Worm (Caenorhabditis elegans) whole organism, L3 larva: ENCODE results near the gene EGAP1.1.

Experiments
- ZK546.5 ChIP-seq: sonication (generic microtip); optimal IDR thresholded peaks from 2 replicates; lab custom pipeline; 2017; ENCODE audit warnings: missing biosample characterization, missing genetic modification characterization
- aly-2 ChIP-seq: fragments of 150-350 bp; optimal IDR thresholded peaks from 2 replicates; lab custom pipeline; 2014; ENCODE audit warnings: missing biosample characterization, missing genetic modification characterization
- ama-1 ChIP-seq: fragments of 150-350 bp; optimal IDR thresholded peaks from 2 replicates; lab custom pipeline; 2018
- ceh-16 ChIP-seq: sonication (generic microtip); optimal IDR thresholded peaks from 2 replicates; lab custom pipeline; 2017; ENCODE audit warnings: missing biosample characterization, missing genetic modification characterization
- ceh-28 ChIP-seq: fragments of 150-350 bp; optimal IDR thresholded peaks from 2 replicates; lab custom pipeline; 2014; ENCODE audit warnings: missing biosample characterization, missing genetic modification reagents, missing genetic modification characterization
- ceh-82 ChIP-seq: fragments of 150-350 bp; optimal IDR thresholded peaks from 2 replicates; lab custom pipeline; 2014; ENCODE audit warnings: missing biosample characterization, missing genetic modification characterization
- ceh-9 ChIP-seq: sonication (generic microtip); optimal IDR thresholded peaks from 2 replicates; lab custom pipeline; 2018; ENCODE audit warnings: missing biosample characterization, missing genetic modification characterization
- daf-12 ChIP-seq: fragments of 150-350 bp; optimal IDR thresholded peaks from 2 replicates; lab custom pipeline; 2014; ENCODE audit warnings: missing biosample characterization, missing genetic modification reagents, missing genetic modification characterization
- egl-5 ChIP-seq: fragments of 150-350 bp; optimal IDR thresholded peaks from 2 replicates; lab custom pipeline; 2017; ENCODE audit warnings: missing biosample characterization, missing genetic modification reagents, missing genetic modification characterization, inconsistent platforms
- elt-2 ChIP-seq: sonication (generic microtip); optimal IDR thresholded peaks from 2 replicates; lab custom pipeline; 2016; ENCODE audit warnings: missing genetic modification reagents, mild to moderate bottlenecking, missing genetic modification characterization, missing compliant biosample characterization
- elt-3 ChIP-seq, 3 experiments: fragments of 150-350 bp in 1 of 3; sonication (generic microtip) in 2 of 3; optimal IDR thresholded peaks; 2 replicates in 2 of 3; 4 replicates in 1 of 3; lab custom pipeline; 2014 to 2017; ENCODE audit warnings: missing biosample characterization in 3 of 3, missing genetic modification characterization in 3 of 3
- eor-1 ChIP-seq, 2 experiments: fragments of 150-350 bp; optimal IDR thresholded peaks; 2 replicates each; lab custom pipeline; 2014 to 2018; ENCODE audit warnings: missing biosample characterization in 2 of 2, missing genetic modification characterization in 2 of 2
- fkh-2 ChIP-seq: fragments of 150-350 bp; optimal IDR thresholded peaks from 2 replicates; lab custom pipeline; 2014; ENCODE audit warnings: missing biosample characterization, missing genetic modification reagents, missing genetic modification characterization
- fos-1 ChIP-seq: fragments of 150-350 bp; optimal IDR thresholded peaks from 2 replicates; lab custom pipeline; 2014; ENCODE audit warnings: missing biosample characterization, missing genetic modification characterization
- hmg-11 ChIP-seq: sonication (generic microtip); optimal IDR thresholded peaks from 2 replicates; lab custom pipeline; 2016; ENCODE audit warnings: missing genetic modification characterization, missing compliant biosample characterization
- jun-1 ChIP-seq: fragments of 150-350 bp; optimal IDR thresholded peaks from 2 replicates; lab custom pipeline; 2014; ENCODE audit warnings: missing biosample characterization, missing genetic modification reagents, missing genetic modification characterization
- lin-15B ChIP-seq: fragments of 150-350 bp; optimal IDR thresholded peaks from 2 replicates; lab custom pipeline; 2014; ENCODE audit warnings: missing biosample characterization, missing genetic modification characterization
- lin-39 ChIP-seq: fragments of 150-350 bp; optimal IDR thresholded peaks from 2 replicates; lab custom pipeline; 2018; ENCODE audit warnings: missing biosample characterization, missing genetic modification reagents, missing genetic modification characterization
- lsy-12 ChIP-seq: sonication (generic microtip); optimal IDR thresholded peaks from 2 replicates; lab custom pipeline; 2016; ENCODE audit warnings: mild to moderate bottlenecking, missing genetic modification characterization, missing compliant biosample characterization
- mdl-1 ChIP-seq: fragments of 150-350 bp; optimal IDR thresholded peaks from 2 replicates; lab custom pipeline; 2014; ENCODE audit warnings: missing biosample characterization, missing genetic modification characterization
- nfya-1 ChIP-seq: sonication (generic microtip); optimal IDR thresholded peaks from 2 replicates; lab custom pipeline; 2017; ENCODE audit warnings: missing genetic modification characterization, mild to moderate bottlenecking, missing compliant biosample characterization, antibody characterized with exemption, moderate library complexity; ENCODE audit not compliant: insufficient read depth
- nhr-11 ChIP-seq: fragments of 150-350 bp; optimal IDR thresholded peaks from 2 replicates; lab custom pipeline; 2014; ENCODE audit warnings: missing biosample characterization, missing genetic modification characterization
- nhr-12 ChIP-seq: fragments of 150-350 bp; optimal IDR thresholded peaks from 2 replicates; lab custom pipeline; 2014; ENCODE audit warnings: missing biosample characterization, missing genetic modification characterization
- nhr-23 ChIP-seq: fragments of 150-350 bp; optimal IDR thresholded peaks from 2 replicates; lab custom pipeline; 2014; ENCODE audit warnings: missing biosample characterization, missing genetic modification reagents, missing genetic modification characterization
- nhr-237 ChIP-seq: fragments of 150-350 bp; optimal IDR thresholded peaks from 2 replicates; lab custom pipeline; 2014; ENCODE audit warnings: missing biosample characterization, missing genetic modification characterization
- nhr-25 ChIP-seq: sonication (generic microtip); optimal IDR thresholded peaks from 2 replicates; lab custom pipeline; 2017; ENCODE audit warnings: missing biosample characterization, missing genetic modification characterization
- nhr-67 ChIP-seq: fragments of 150-350 bp; optimal IDR thresholded peaks from 2 replicates; lab custom pipeline; 2014; ENCODE audit warnings: missing biosample characterization, missing genetic modification characterization
- nhr-76 ChIP-seq: fragments of 150-350 bp; sonication (generic microtip); optimal IDR thresholded peaks from 5 replicates; lab custom pipeline; 2014; ENCODE audit warnings: missing biosample characterization, missing genetic modification characterization
- pha-4 ChIP-seq: fragments of 150-350 bp; optimal IDR thresholded peaks from 2 replicates; lab custom pipeline; 2014; ENCODE audit warnings: missing biosample characterization, missing genetic modification reagents, missing genetic modification characterization
- pqm-1 ChIP-seq: fragments of 150-350 bp; optimal IDR thresholded peaks from 2 replicates; lab custom pipeline; 2017; ENCODE audit warnings: missing biosample characterization, missing genetic modification characterization, inconsistent platforms
- sea-2 ChIP-seq: fragments of 150-350 bp; sonication (generic microtip); optimal IDR thresholded peaks from 4 replicates; lab custom pipeline; 2014; ENCODE audit warnings: missing biosample characterization, missing genetic modification reagents, missing genetic modification characterization
- skn-1 ChIP-seq: fragments of 150-350 bp; optimal IDR thresholded peaks from 2 replicates; lab custom pipeline; 2014; ENCODE audit warnings: missing biosample characterization, missing genetic modification characterization
- snpc-4 ChIP-seq: fragments of 150-350 bp; optimal IDR thresholded peaks from 2 replicates; lab custom pipeline; 2014; ENCODE audit warnings: missing biosample characterization, missing genetic modification characterization
- tbx-2 ChIP-seq: sonication (generic microtip); optimal IDR thresholded peaks from 2 replicates; lab custom pipeline; 2016; ENCODE audit warnings: mild to moderate bottlenecking, missing genetic modification characterization, missing compliant biosample characterization
- unc-39 ChIP-seq: sonication (generic microtip); optimal IDR thresholded peaks from 4 replicates; lab custom pipeline; 2017; ENCODE audit warnings: missing biosample characterization, missing genetic modification characterization
- unc-62 ChIP-seq: fragments of 150-350 bp; sonication (generic microtip); optimal IDR thresholded peaks from 4 replicates; lab custom pipeline; 2014; ENCODE audit warnings: missing biosample characterization, missing genetic modification reagents, missing genetic modification characterization
- zag-1 ChIP-seq: fragments of 150-350 bp; optimal IDR thresholded peaks from 2 replicates; lab custom pipeline; 2014; ENCODE audit warnings: missing biosample characterization, missing genetic modification characterization
- ztf-4 ChIP-seq: fragments of 150-350 bp; optimal IDR thresholded peaks from 2 replicates; lab custom pipeline; 2014; ENCODE audit warnings: missing biosample characterization, missing genetic modification characterization

Gene EGAP1.1

DNA sequence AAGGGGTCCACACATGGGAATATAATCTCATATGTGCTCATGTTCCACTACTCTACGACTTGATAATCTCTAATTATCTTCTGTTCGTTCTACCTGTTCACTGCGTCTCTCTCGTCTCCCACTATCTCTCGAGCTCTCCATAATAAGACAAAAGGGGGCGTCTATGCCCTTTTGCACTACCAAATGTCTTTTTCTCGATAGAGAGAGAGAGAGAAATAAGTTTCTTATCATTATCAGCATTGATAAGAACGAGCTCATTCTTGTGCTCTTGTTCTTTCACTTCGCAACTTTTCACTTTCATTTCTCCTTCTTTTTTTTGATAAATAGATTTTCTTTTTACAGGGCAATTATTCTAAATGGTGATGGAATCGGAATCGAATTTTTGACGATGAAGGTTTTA lies 21.1 kb downstream of the EGAP1.1 start:
- TF ChIP-seq pqm-1 (tag; lab: Kevin White, UChicago): peak; percentile 40
- TF ChIP-seq pha-4 (tag; lab: Kevin White, UChicago): peak; percentile 38
- no peak for TF ChIP-seq nhr-67 (tag; lab: Kevin White, UChicago)
- no peak for TF ChIP-seq ztf-4 (tag; lab: Kevin White, UChicago)
- TF ChIP-seq elt-2 (tag; lab: Kevin White, UChicago): peak; percentile 87
- TF ChIP-seq hmg-11 (tag; lab: Kevin White, UChicago): no peak
- no peak for TF ChIP-seq jun-1 (tag; lab: Kevin White, UChicago)
- no peak for TF ChIP-seq ceh-16 (tag; lab: Kevin White, UChicago)
- TF ChIP-seq snpc-4 (tag; lab: Kevin White, UChicago): no peak
- TF ChIP-seq lsy-12 (tag; lab: Kevin White, UChicago): no peak
- peak; percentile 4 for TF ChIP-seq skn-1
- TF ChIP-seq ZK546.5: no peak
- no peak for TF ChIP-seq zag-1
- no peak for TF ChIP-seq sea-2 (GFP tag; lab: Kevin White, UChicago)
- no peak for TF ChIP-seq eor-1 (tag; optimal IDR thresholded peaks at IDR 0.05; lab: Kevin White, UChicago)

DNA sequence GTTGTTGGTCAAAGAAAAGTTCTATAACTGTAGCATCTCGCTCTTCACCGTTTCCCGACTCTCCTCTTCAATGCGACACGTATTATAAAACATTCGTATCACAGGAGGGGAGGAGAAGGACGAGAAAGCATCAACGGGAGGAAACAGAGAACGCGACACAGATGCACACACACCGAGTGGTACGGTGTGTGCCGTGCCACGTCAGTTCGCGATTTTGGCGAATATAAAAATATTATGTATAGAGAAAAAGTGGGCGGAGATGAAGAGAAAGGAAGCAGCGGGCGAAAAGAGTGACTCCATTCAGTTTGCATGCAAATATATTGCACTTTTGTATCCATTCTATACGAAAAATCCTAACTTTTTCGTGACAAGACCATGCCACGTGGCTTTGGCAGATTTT lies 22.3 kb downstream of the EGAP1.1 start:
- TF ChIP-seq ztf-4 (tag; lab: Kevin White, UChicago): no peak
- TF ChIP-seq snpc-4 (tag; lab: Kevin White, UChicago): no peak
- TF ChIP-seq zag-1: no peak
- no peak for TF ChIP-seq eor-1 (tag; optimal IDR thresholded peaks at IDR 0.05; lab: Kevin White, UChicago)
- no peak for TF ChIP-seq nhr-23 (tag; lab: Kevin White, UChicago)
- TF ChIP-seq elt-2 (tag; lab: Kevin White, UChicago): peak; percentile 77
- TF ChIP-seq ceh-28: no peak
- no peak for TF ChIP-seq unc-62
- TF ChIP-seq unc-39 (tag; lab: Kevin White, UChicago): no peak
- peak; percentile 48 for TF ChIP-seq pqm-1 (tag; lab: Kevin White, UChicago)
- no peak for TF ChIP-seq jun-1 (tag; lab: Kevin White, UChicago)
- TF ChIP-seq nhr-237: no peak
- TF ChIP-seq aly-2 (tag; lab: Kevin White, UChicago): no peak
- TF ChIP-seq egl-5: no peak
- TF ChIP-seq nhr-25 (tag; lab: Kevin White, UChicago): no peak
- TF ChIP-seq ama-1 (lab: Kevin White, UChicago): no peak
- TF ChIP-seq mdl-1 (tag; lab: Kevin White, UChicago): no peak
- TF ChIP-seq ZK546.5: no peak
- TF ChIP-seq fos-1: no peak
- no peak for TF ChIP-seq skn-1
- no peak for TF ChIP-seq lsy-12 (tag; lab: Kevin White, UChicago)
- TF ChIP-seq pha-4 (tag; lab: Kevin White, UChicago): peak; percentile 12
- no peak for TF ChIP-seq ceh-82
- TF ChIP-seq lin-39 (tag; lab: Kevin White, UChicago): no peak
- no peak for TF ChIP-seq ceh-9 (tag; lab: Kevin White, UChicago)
- TF ChIP-seq ceh-16 (tag; lab: Kevin White, UChicago): no peak
- peak; percentile 72 for TF ChIP-seq nfya-1
- no peak for TF ChIP-seq hmg-11 (tag; lab: Kevin White, UChicago)
- TF ChIP-seq fkh-2 (tag; lab: Kevin White, UChicago): no peak
- no peak for TF ChIP-seq tbx-2 (tag; lab: Kevin White, UChicago)
- no peak for TF ChIP-seq nhr-76 (tag; lab: Kevin White, UChicago)
- no peak for TF ChIP-seq nhr-11
- no peak for TF ChIP-seq lin-15B
- no peak for TF ChIP-seq elt-3 (tag; optimal IDR thresholded peaks at IDR 0.05; lab: Kevin White, UChicago)

DNA sequence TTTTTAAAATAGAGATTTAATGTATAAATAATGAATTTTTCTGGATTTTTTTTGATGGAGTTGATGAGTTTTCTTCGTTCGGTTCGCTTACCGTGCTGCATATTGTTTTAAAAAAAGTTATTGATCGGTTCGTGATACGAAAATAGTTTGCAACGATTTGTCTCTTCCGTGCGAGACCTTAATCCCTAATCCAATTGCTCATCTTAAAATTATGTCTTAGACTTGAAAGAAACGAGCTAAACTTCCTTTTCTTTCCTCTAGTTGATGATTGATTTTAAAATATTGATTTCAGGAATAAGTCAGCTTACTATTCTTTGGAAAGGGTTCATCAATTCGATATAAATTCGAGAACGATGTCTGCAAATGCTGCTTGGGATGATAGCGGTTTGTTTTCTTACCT lies 28.6 kb downstream of the EGAP1.1 start, which contains the start of gene C28H8.3:
C28H8.3 (plus strand) TSS at position 293 of the 400 bp plus-strand sequence.
- TF ChIP-seq nhr-12 (no peak), egl-5 (no peak), fkh-2 (tag; lab: Kevin White, UChicago) (no peak), eor-1 (tag; optimal IDR thresholded peaks at IDR 0.05; lab: Kevin White, UChicago) (no peak), tbx-2 (tag; lab: Kevin White, UChicago) (no peak), hmg-11 (tag; lab: Kevin White, UChicago) (no peak), jun-1 (tag; lab: Kevin White, UChicago) (no peak), mdl-1 (tag; lab: Kevin White, UChicago) (no peak), ama-1 (lab: Kevin White, UChicago) (peak; percentile 27), ceh-9 (tag; lab: Kevin White, UChicago) (no peak), elt-2 (tag; lab: Kevin White, UChicago) (no peak), daf-12 (tag; lab: Kevin White, UChicago) (no peak), ceh-28 (peak; percentile 1), ceh-82 (no peak)
